Worm (Caenorhabditis elegans) whole organism, L4/young adult: Measurements from ENCODE around the gene nhr-127.

Experiments used
- W03F9.2 ChIP-seq: fragments of 150-350 bp; optimal IDR thresholded peaks from 2 replicates; lab custom pipeline; 2014; ENCODE audit warnings: missing biosample characterization, missing genetic modification characterization
- dao-5 ChIP-seq: sonication (generic microtip); optimal IDR thresholded peaks from 2 replicates; lab custom pipeline; 2016; ENCODE audit warnings: missing genotype, missing genetic modification characterization, moderate library complexity, missing compliant biosample characterization
- him-1 ChIP-seq: sonication (generic microtip); optimal IDR thresholded peaks from 2 replicates; lab custom pipeline; 2016; ENCODE audit warnings: missing genotype, missing genetic modification reagents, missing genetic modification characterization, missing compliant biosample characterization

nhr-127 gene

DNA sequence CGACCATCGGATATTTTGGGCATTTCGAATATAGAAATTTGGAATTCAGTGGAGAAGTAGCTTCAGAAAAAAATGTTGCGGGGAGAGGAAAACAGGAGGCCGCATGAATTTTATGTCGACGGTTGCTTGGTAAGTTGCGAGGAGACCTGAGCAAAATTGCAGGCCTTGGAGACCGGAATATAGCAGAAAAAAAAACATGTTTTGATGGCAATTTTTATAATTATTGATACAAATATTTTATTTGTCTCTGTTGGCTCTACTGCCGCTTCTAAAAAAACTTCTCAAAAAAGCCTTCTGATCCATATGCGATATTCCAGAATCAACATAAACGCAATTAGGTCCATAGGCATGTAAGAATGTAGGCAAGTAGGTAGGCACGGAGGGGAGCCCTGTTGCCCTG, 15.6 kb downstream of the nhr-127 start, which contains the start of gene pacl-1:
Gene pacl-1, minus strand, starts transcription at position 101 of the 400 bp plus-strand sequence.
- TF ChIP-seq dao-5 (tag; lab: Kevin White, UChicago) (no peak), W03F9.2 (tag; lab: Kevin White, UChicago) (no peak), him-1 (tag; lab: Kevin White, UChicago) (no peak)

- no peak for TF ChIP-seq dao-5 (tag; lab: Kevin White, UChicago)
- TF ChIP-seq W03F9.2 (tag; lab: Kevin White, UChicago): no peak
- TF ChIP-seq him-1 (tag; lab: Kevin White, UChicago): no peak
Measured at ce11 chrV:16277918-16278317, 18.1 kb downstream of the nhr-127 start, which contains the start of gene cyp-37B1. TSS of gene cyp-37B1 (plus strand) at chrV:16278116.

DNA sequence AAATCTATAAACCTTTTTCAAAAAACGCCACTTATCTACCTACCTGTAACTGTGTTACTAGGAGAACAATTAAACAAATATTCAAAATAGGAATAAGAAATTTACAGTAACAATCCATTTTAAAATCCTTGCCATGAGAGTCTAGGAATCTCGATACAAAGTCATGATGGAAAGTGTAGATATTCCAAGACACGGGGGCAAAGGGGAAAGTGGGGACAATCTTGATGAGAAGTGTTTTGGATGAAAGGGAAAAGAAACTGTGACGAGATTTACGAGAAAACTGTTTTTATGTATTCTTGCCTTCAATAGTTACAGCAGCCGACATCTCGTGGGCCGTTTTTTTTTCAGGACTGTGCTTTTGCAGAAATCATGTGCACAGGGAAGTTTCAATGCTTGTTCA, 22.4 kb downstream of the nhr-127 start, which contains the start of gene F28G4.2:
Gene F28G4.2, minus strand, starts transcription at position 175 of the 400 bp plus-strand sequence.
- TF ChIP-seq W03F9.2 (tag; lab: Kevin White, UChicago): no peak

ce11 chrV:16285794-16286193, 26.0 kb downstream of the nhr-127 start, which contains the start of gene F28G4.4:
TSS of gene F28G4.4 (minus strand) at chrV:16285894.
- TF ChIP-seq dao-5 (tag; lab: Kevin White, UChicago) (no peak), him-1 (tag; lab: Kevin White, UChicago) (no peak), W03F9.2 (tag; lab: Kevin White, UChicago) (no peak)

- TF ChIP-seq him-1 (tag; lab: Kevin White, UChicago): no peak
- TF ChIP-seq dao-5 (tag; lab: Kevin White, UChicago): no peak
- TF ChIP-seq W03F9.2 (tag; lab: Kevin White, UChicago): no peak
Measured at ce11 chrV:16287619-16288018, 27.8 kb downstream of the nhr-127 start, which contains the start of gene F28G4.3. TSS of gene F28G4.3 (minus strand) at chrV:16287719.

- TF ChIP-seq him-1 (tag; lab: Kevin White, UChicago) (no peak), W03F9.2 (tag; lab: Kevin White, UChicago) (no peak), dao-5 (tag; lab: Kevin White, UChicago) (no peak)
Measured at ce11 chrV:16292409-16292808, 32.6 kb downstream of the nhr-127 start, which contains the start of gene oac-5. TSS of gene oac-5 (plus strand) at chrV:16292709.

- TF ChIP-seq dao-5 (tag; lab: Kevin White, UChicago) (no peak), W03F9.2 (tag; lab: Kevin White, UChicago) (no peak), him-1 (tag; lab: Kevin White, UChicago) (no peak)
Measured at ce11 chrV:16297070-16297469, 37.3 kb downstream of the nhr-127 start, which contains the start of gene srbc-83. TSS of gene srbc-83 (plus strand) at chrV:16297370.

DNA sequence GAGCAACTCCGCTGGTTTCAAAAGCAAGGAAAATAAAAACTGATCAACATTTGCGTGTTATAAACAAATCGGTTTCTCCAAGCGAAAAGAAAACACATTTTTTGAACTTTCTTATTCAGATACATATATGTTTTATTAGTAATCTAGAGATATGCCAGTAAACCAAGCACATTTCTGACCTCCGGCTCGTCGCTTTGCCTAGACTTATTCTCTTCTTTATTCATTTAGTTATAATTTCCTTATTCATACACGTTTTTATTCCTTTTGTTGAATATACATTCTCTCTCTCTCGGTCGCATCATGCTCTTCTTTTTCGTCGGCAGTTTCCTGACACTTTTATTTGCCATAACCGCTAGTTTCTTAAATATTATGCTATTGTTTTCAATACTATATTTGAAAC, 38.9 kb downstream of the nhr-127 start, which contains the start of gene srbc-84:
Gene srbc-84, plus strand, starts transcription at position 301 of the 400 bp plus-strand sequence.
- TF ChIP-seq him-1 (tag; lab: Kevin White, UChicago) (no peak), dao-5 (tag; lab: Kevin White, UChicago) (no peak), W03F9.2 (tag; lab: Kevin White, UChicago) (no peak)

DNA sequence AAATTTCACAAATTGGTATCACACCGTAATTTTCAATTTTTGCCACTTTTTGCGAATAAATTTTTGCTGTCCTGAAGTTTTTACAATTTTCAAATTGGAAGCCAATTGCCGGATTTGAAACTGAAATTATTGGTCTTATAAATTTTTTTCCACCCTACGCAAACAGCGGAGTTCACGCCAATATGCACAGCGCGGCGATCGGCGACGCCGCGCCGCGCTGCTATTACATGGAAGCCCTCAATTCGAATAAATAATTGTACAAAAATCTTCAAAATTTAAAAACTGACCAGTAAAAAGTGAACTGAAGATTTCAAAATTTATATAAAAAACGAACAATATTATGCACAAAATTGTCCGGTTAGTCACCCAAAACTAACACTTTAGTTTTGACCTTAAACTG, 40.0 kb downstream of the nhr-127 start:
- TF ChIP-seq dao-5 (tag; lab: Kevin White, UChicago) (no peak), W03F9.2 (tag; lab: Kevin White, UChicago) (no peak), him-1 (tag; lab: Kevin White, UChicago) (no peak)

DNA sequence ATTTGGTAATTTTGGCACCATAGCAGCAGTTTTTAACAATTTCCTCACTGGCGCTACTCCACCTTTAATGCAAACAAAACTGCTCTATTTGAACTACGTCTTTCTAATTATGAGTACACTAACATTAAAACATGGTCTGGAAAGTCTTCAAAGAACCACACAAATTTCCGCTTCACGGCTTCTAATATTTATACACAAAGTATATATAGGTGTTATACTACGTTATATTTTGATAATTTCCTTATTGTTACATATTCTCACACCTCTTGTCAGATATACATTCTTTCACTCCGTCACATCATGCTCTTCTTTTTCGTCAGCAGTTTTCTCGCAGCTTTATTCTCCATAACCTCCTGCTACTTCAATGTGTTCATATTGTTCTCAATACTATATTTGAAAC, 40.5 kb downstream of the nhr-127 start, which contains the start of gene srbc-82:
Gene srbc-82, plus strand, starts transcription at position 301 of the 400 bp plus-strand sequence.
- TF ChIP-seq dao-5 (tag; lab: Kevin White, UChicago): no peak
- TF ChIP-seq W03F9.2 (tag; lab: Kevin White, UChicago): no peak
- TF ChIP-seq him-1 (tag; lab: Kevin White, UChicago): no peak

ce11 chrV:16302439-16302838, 42.7 kb downstream of the nhr-127 start, which contains the start of the genes C31A11.13 and oac-6:
TSS of gene C31A11.13 (minus strand) at chrV:16302551.
TSS of gene oac-6 (plus strand) at chrV:16302717.
- TF ChIP-seq dao-5 (tag; lab: Kevin White, UChicago): no peak
- TF ChIP-seq W03F9.2 (tag; lab: Kevin White, UChicago): no peak
- TF ChIP-seq him-1 (tag; lab: Kevin White, UChicago): no peak

DNA sequence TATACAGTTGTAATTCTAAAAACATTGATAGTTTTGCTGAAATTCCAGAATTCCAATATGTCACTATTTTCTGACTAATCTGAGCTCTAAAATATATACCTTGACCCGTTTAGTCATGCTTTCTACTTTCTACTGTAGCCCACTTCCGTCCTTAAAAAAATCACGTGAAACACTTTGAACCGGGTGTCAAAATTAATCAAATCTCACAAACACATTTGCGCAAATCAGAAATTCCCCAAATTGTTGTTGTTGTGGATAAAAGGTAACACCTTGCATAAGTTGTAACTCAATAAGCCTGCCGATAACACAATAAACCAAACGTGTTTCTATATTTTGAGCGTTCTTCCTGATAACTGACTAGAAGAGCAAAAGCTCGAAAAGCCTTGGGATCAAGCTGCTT, 47.5 kb downstream of the nhr-127 start, which contains the start of gene srxa-7:
Gene srxa-7, plus strand, starts transcription at position 301 of the 400 bp plus-strand sequence.
- no peak for TF ChIP-seq W03F9.2 (tag; lab: Kevin White, UChicago)
- no peak for TF ChIP-seq him-1 (tag; lab: Kevin White, UChicago)

DNA sequence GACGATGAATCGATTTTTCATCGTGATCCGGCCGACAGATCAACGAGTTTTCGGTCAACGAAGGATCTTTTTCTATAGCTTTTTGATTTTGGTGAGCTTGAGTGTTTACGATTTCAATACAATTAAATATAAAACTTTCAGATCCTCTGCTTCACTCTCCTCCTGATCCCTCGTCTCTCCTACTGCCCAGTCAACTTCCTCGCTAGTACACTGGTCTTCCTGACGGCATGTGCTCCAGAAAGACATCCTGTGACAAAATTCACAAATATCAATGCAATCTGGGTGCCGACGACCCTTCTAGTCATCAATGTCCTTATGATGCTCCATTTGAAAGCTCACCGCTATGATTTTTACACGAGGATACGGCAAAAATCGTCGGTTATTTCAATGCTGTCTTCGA, 48.6 kb downstream of the nhr-127 start:
- TF ChIP-seq dao-5 (tag; lab: Kevin White, UChicago) (no peak), him-1 (tag; lab: Kevin White, UChicago) (no peak), W03F9.2 (tag; lab: Kevin White, UChicago) (no peak)

ce11 chrV:16309523-16309922, 49.7 kb downstream of the nhr-127 start, which contains the start of gene oac-7:
TSS of gene oac-7 (plus strand) at chrV:16309805.
- TF ChIP-seq W03F9.2 (tag; lab: Kevin White, UChicago) (no peak), him-1 (tag; lab: Kevin White, UChicago) (no peak), dao-5 (tag; lab: Kevin White, UChicago) (no peak)
